Worm (Caenorhabditis elegans) whole organism, L4 larva: Measurements from ENCODE around the gene R160.4.

Experiments used
- D1046.2 ChIP-seq: fragments of 200-800 bp; sonication (Bioruptor generic); IDR thresholded peaks from 2 replicates; pipeline ENCODE4 v1.3.6; 2022; ENCODE audit warnings: missing genetic modification characterization, missing compliant biosample characterization
- F26F4.8 ChIP-seq: fragments of 200-800 bp; sonication (Bioruptor generic); conservative IDR thresholded peaks from 2 replicates; pipeline ENCODE4 v1.3.6; 2022; ENCODE audit warnings: missing genetic modification characterization, missing compliant biosample characterization
- R02D3.7 ChIP-seq: fragments of 150-350 bp; sonication (generic microtip); optimal IDR thresholded peaks from 3 replicates; lab custom pipeline; 2014; ENCODE audit warnings: missing biosample characterization, missing genetic modification characterization
- T26A8.4 ChIP-seq: fragments of 200-800 bp; sonication (Bioruptor generic); IDR thresholded peaks from 2 replicates; pipeline ENCODE4 v1.3.6; 2022; ENCODE audit warnings: missing genetic modification characterization, missing compliant biosample characterization
- Y48G9A.11 ChIP-seq: fragments of 200-800 bp; sonication (Bioruptor generic); IDR thresholded peaks from 2 replicates; pipeline ENCODE4 v1.3.6; 2022; ENCODE audit warnings: missing genetic modification reagents, missing genetic modification characterization, missing compliant biosample characterization
- Y5F2A.4 ChIP-seq: fragments of 200-800 bp; sonication (Bioruptor generic); optimal IDR thresholded peaks from 2 replicates; lab custom pipeline; 2018; ENCODE audit warnings: mild to moderate bottlenecking, missing genetic modification characterization, missing compliant biosample characterization
- Y75B8A.6 ChIP-seq: fragments of 200-800 bp; sonication (Bioruptor generic); IDR thresholded peaks from 2 replicates; pipeline ENCODE4 v1.3.6; 2022; ENCODE audit warnings: missing genetic modification reagents, missing genetic modification characterization, missing compliant biosample characterization
- aha-1 ChIP-seq: fragments of 150-350 bp; peaks from one replicate; lab custom pipeline; 2014; ENCODE audit warnings: missing biosample characterization, missing genetic modification characterization
- aly-2 ChIP-seq: sonication (generic microtip); optimal IDR thresholded peaks from 2 replicates; lab custom pipeline; 2018; ENCODE audit warnings: missing biosample characterization, missing genetic modification characterization
- ceh-20 ChIP-seq: fragments of 200-800 bp; sonication (Bioruptor generic); IDR thresholded peaks from 2 replicates; pipeline ENCODE4 v1.3.6; 2022; ENCODE audit warnings: missing genetic modification reagents, missing genetic modification characterization, missing compliant biosample characterization
- ceh-28 ChIP-seq: fragments of 150-350 bp; optimal IDR thresholded peaks from 2 replicates; lab custom pipeline; 2014; ENCODE audit warnings: missing biosample characterization, missing genetic modification reagents, missing genetic modification characterization
- ceh-44 ChIP-seq: fragments of 200-800 bp; sonication (Bioruptor generic); IDR thresholded peaks from 2 replicates; pipeline ENCODE4 v1.3.6; 2022; ENCODE audit warnings: missing genetic modification reagents, missing genetic modification characterization, missing compliant biosample characterization
- ceh-82 ChIP-seq: sonication (generic microtip); optimal IDR thresholded peaks from 2 replicates; lab custom pipeline; 2017; ENCODE audit warnings: missing biosample characterization, missing genetic modification characterization
- ces-1 ChIP-seq: fragments of 150-350 bp; sonication (generic microtip); optimal IDR thresholded peaks from 4 replicates; lab custom pipeline; 2014; ENCODE audit warnings: missing biosample characterization, missing genetic modification reagents, missing genetic modification characterization
- daf-19 ChIP-seq: fragments of 200-800 bp; sonication (Bioruptor generic); conservative IDR thresholded peaks from 2 replicates; pipeline ENCODE4 v1.3.6; 2022; ENCODE audit warnings: missing genetic modification characterization, missing compliant biosample characterization
- daf-8 ChIP-seq: fragments of 200-800 bp; sonication (Bioruptor generic); IDR thresholded peaks from 2 replicates; pipeline ENCODE4 v1.3.6; 2022; ENCODE audit warnings: missing genetic modification characterization, missing compliant biosample characterization
- dmd-6 ChIP-seq: fragments of 200-800 bp; sonication (Bioruptor generic); IDR thresholded peaks from 2 replicates; pipeline ENCODE4 v1.3.6; 2022; ENCODE audit warnings: missing genetic modification reagents, missing genetic modification characterization, missing compliant biosample characterization
- dmd-8 ChIP-seq: fragments of 200-800 bp; sonication (Bioruptor generic); IDR thresholded peaks from 2 replicates; pipeline ENCODE4 v1.3.6; 2022; ENCODE audit warnings: missing genetic modification characterization, missing compliant biosample characterization
- egl-27 ChIP-seq: sonication (generic microtip); optimal IDR thresholded peaks from 3 replicates; lab custom pipeline; 2017; ENCODE audit warnings: missing biosample characterization, missing genetic modification reagents, missing genetic modification characterization
- fkh-10 ChIP-seq: fragments of 150-350 bp; optimal IDR thresholded peaks from 2 replicates; lab custom pipeline; 2014; ENCODE audit warnings: missing biosample characterization, missing genetic modification reagents, missing genetic modification characterization
- fos-1 ChIP-seq: fragments of 150-350 bp; optimal IDR thresholded peaks from 2 replicates; lab custom pipeline; 2014; ENCODE audit warnings: missing biosample characterization, missing genetic modification characterization
- gei-8 ChIP-seq: fragments of 200-800 bp; sonication (Bioruptor generic); optimal IDR thresholded peaks from 2 replicates; lab custom pipeline; 2018; ENCODE audit warnings: mild to moderate bottlenecking, missing genetic modification characterization, missing compliant biosample characterization
- hlh-11 ChIP-seq: fragments of 200-800 bp; sonication (Bioruptor generic); optimal IDR thresholded peaks from 2 replicates; lab custom pipeline; 2018; ENCODE audit warnings: mild to moderate bottlenecking, missing genetic modification characterization, missing compliant biosample characterization
- hlh-30 ChIP-seq: sonication (generic microtip); optimal IDR thresholded peaks from 2 replicates; lab custom pipeline; 2017; ENCODE audit warnings: antibody characterized with exemption, mild to moderate bottlenecking, missing genetic modification characterization, missing compliant biosample characterization; ENCODE audit not compliant: insufficient read depth
- hmg-1.1 ChIP-seq: fragments of 200-800 bp; sonication (Bioruptor generic); IDR thresholded peaks from 2 replicates; pipeline ENCODE4 v1.3.6; 2022; ENCODE audit warnings: missing genetic modification reagents, missing genetic modification characterization, missing compliant biosample characterization
- jun-1 ChIP-seq: fragments of 150-350 bp; optimal IDR thresholded peaks from 2 replicates; lab custom pipeline; 2014; ENCODE audit warnings: missing biosample characterization, missing genetic modification reagents, missing genetic modification characterization
- lim-7 ChIP-seq: fragments of 200-800 bp; sonication (Bioruptor generic); IDR thresholded peaks from 2 replicates; pipeline ENCODE4 v1.3.6; 2022; ENCODE audit warnings: missing genetic modification characterization, missing compliant biosample characterization
- lin-13 ChIP-seq: fragments of 150-350 bp; optimal IDR thresholded peaks from 2 replicates; lab custom pipeline; 2014; ENCODE audit warnings: missing biosample characterization, missing genetic modification reagents, missing genetic modification characterization
- lin-15B ChIP-seq: fragments of 150-350 bp; sonication (generic microtip); optimal IDR thresholded peaks from 3 replicates; lab custom pipeline; 2014; ENCODE audit warnings: missing biosample characterization, missing genetic modification characterization
- lin-38 ChIP-seq: fragments of 200-800 bp; sonication (Bioruptor generic); IDR thresholded peaks from 2 replicates; pipeline ENCODE4 v1.3.6; 2022; ENCODE audit warnings: missing genetic modification reagents, missing genetic modification characterization, missing compliant biosample characterization
- lin-39 ChIP-seq: fragments of 150-350 bp; optimal IDR thresholded peaks from 2 replicates; lab custom pipeline; 2014; ENCODE audit warnings: missing biosample characterization, missing genetic modification reagents, missing genetic modification characterization
- madf-5 ChIP-seq, 2 experiments: fragments of 200-800 bp; sonication (Bioruptor generic); IDR thresholded peaks; 2 replicates each; pipeline ENCODE4 v1.3.6; 2022; ENCODE audit warnings: missing compliant biosample characterization in 2 of 2, missing genetic modification characterization in 2 of 2
- mdl-1 ChIP-seq, 2 experiments: fragments of 150-350 bp in 1 of 2; sonication (generic microtip) in 1 of 2; optimal IDR thresholded peaks; 2 replicates each; lab custom pipeline; 2014 to 2017; ENCODE audit warnings: missing biosample characterization in 2 of 2, missing genetic modification characterization in 2 of 2
- mep-1 ChIP-seq: fragments of 150-350 bp; sonication (generic microtip); optimal IDR thresholded peaks from 3 replicates; lab custom pipeline; 2014; ENCODE audit warnings: missing biosample characterization, missing genetic modification characterization
- mes-2 ChIP-seq: sonication (generic microtip); optimal IDR thresholded peaks from 2 replicates; lab custom pipeline; 2016; ENCODE audit warnings: missing genotype, mild to moderate bottlenecking, missing genetic modification characterization, missing compliant biosample characterization; ENCODE audit not compliant: poor library complexity, severe bottlenecking
- mxl-2 ChIP-seq: fragments of 200-800 bp; sonication (Bioruptor generic); conservative IDR thresholded peaks from 2 replicates; pipeline ENCODE4 v1.3.6; 2022; ENCODE audit warnings: missing genetic modification reagents, missing genetic modification characterization, missing compliant biosample characterization
- mxl-3 ChIP-seq: fragments of 200-800 bp; sonication (Bioruptor generic); optimal IDR thresholded peaks from 2 replicates; lab custom pipeline; 2018; ENCODE audit warnings: mild to moderate bottlenecking, missing genetic modification characterization, missing compliant biosample characterization
- nhr-237 ChIP-seq: sonication (generic microtip); optimal IDR thresholded peaks from 2 replicates; lab custom pipeline; 2017; ENCODE audit warnings: missing biosample characterization, missing genetic modification characterization
- nhr-42 ChIP-seq: fragments of 200-800 bp; sonication (Bioruptor generic); IDR thresholded peaks from 2 replicates; pipeline ENCODE4 v1.3.6; 2022; ENCODE audit warnings: missing genetic modification characterization, missing compliant biosample characterization
- saeg-2 ChIP-seq: fragments of 200-800 bp; sonication (Bioruptor generic); IDR thresholded peaks from 2 replicates; pipeline ENCODE4 v1.3.6; 2022; ENCODE audit warnings: missing genetic modification reagents, missing genetic modification characterization, missing compliant biosample characterization
- sdz-12 ChIP-seq: fragments of 200-800 bp; sonication (Bioruptor generic); optimal IDR thresholded peaks from 2 replicates; lab custom pipeline; 2018; ENCODE audit warnings: mild to moderate bottlenecking, missing genetic modification characterization, missing compliant biosample characterization
- snpc-1.2 ChIP-seq: fragments of 200-800 bp; sonication (Bioruptor generic); IDR thresholded peaks from 2 replicates; pipeline ENCODE4 v1.3.6; 2022; ENCODE audit warnings: missing genetic modification reagents, missing genetic modification characterization, missing compliant biosample characterization
- snpc-4 ChIP-seq: fragments of 150-350 bp; optimal IDR thresholded peaks from 2 replicates; lab custom pipeline; 2014; ENCODE audit warnings: missing biosample characterization, missing genetic modification characterization
- tra-1 ChIP-seq: fragments of 200-800 bp; sonication (Bioruptor generic); IDR thresholded peaks from 2 replicates; pipeline ENCODE4 v1.3.6; 2022; ENCODE audit warnings: missing genetic modification reagents, missing genetic modification characterization, missing compliant biosample characterization
- unc-62 ChIP-seq, 3 experiments: fragments of 150-350 bp in 1 of 3; sonication (generic microtip); optimal IDR thresholded peaks in 2 of 3; peaks in 1 of 3; 1 replicate in 1 of 3; 2 replicates in 2 of 3; lab custom pipeline; 2014 to 2017; ENCODE audit warnings: missing biosample characterization in 3 of 3, missing genetic modification characterization in 3 of 3, missing genetic modification reagents in 3 of 3, missing genotype in 1 of 3
- vab-7 ChIP-seq: fragments of 200-800 bp; sonication (Bioruptor generic); IDR thresholded peaks from 2 replicates; pipeline ENCODE4 v1.3.6; 2022; ENCODE audit warnings: missing genetic modification reagents, missing genetic modification characterization, missing compliant biosample characterization
- zfp-2 ChIP-seq: sonication (generic microtip); optimal IDR thresholded peaks from 2 replicates; lab custom pipeline; 2016; ENCODE audit warnings: mild to moderate bottlenecking, missing genetic modification characterization, missing compliant biosample characterization
- zfp-3 ChIP-seq: fragments of 200-800 bp; sonication (Bioruptor generic); conservative IDR thresholded peaks from 2 replicates; pipeline ENCODE4 v1.3.6; 2022; ENCODE audit warnings: missing genetic modification reagents, missing genetic modification characterization, missing compliant biosample characterization
- zip-11 ChIP-seq: fragments of 200-800 bp; sonication (Bioruptor generic); IDR thresholded peaks from 2 replicates; pipeline ENCODE4 v1.3.6; 2022; ENCODE audit warnings: missing genetic modification characterization, missing compliant biosample characterization
- ztf-7 ChIP-seq: fragments of 150-350 bp; optimal IDR thresholded peaks from 2 replicates; lab custom pipeline; 2014; ENCODE audit warnings: missing biosample characterization, missing genetic modification characterization

Gene R160.4

DNA sequence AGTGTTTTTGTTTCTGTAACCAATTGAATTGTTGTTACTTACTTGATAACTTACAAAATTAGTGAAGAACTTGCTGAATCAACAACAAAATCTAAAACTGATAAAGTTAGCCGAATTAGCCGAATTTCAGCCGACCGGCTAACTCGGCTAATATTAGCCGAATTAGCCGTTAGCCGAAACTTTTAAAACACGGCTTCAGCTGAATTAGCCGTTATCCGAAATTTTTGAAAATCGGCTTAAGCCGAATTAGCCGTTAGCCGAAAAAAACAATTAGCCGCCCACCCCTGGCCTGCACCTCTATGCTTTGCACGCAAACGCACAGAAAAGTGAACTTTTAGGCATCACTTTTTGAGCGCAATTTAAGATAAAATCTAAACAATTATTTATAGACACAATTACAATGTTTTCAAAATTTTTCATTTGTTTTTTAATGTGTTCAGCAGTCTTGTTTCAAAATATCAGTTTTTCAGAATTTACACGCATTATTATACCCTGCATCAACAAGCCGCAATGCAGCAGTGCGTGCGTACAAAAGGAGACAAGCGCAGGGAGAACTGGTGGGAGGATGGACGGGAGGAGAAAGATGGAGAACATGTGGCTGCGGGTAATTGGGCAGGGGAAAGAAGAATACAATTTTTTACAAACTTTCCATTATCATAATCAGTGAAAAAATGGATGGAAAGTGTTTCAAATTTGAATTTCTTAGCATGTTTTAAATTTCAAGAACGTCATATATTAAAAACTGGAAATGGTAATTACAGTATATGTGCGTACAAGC, 26.6 kb upstream of the R160.4 start (continued):
- TF ChIP-seq ceh-44 (GFP tag; lab: Robert Waterston, UW) (no peak), aha-1 (tag; lab: Kevin White, UChicago) (no peak), lin-38 (no peak; the same call in 1 of the 2 replicates), jun-1 (tag; lab: Kevin White, UChicago) (peak; percentile 71), tra-1 (GFP tag; lab: Robert Waterston, UW) (no peak), T26A8.4 (GFP tag; lab: Robert Waterston, UW) (no peak), mxl-3 (GFP tag; lab: Kevin White, UChicago) (peak; percentile 78), aly-2 (tag; lab: Kevin White, UChicago) (no peak), zfp-3 (GFP tag; lab: Robert Waterston, UW) (peak; percentile 55; the same call in 1 of the 2 replicates), D1046.2 (GFP tag; lab: Robert Waterston, UW) (no peak), snpc-4 (no peak), gei-8 (GFP tag; lab: Kevin White, UChicago) (no peak), vab-7 (GFP tag; lab: Robert Waterston, UW) (no peak), R02D3.7 (no peak), ces-1 (GFP tag; lab: Kevin White, UChicago) (no peak), nhr-237 (no peak), saeg-2 (no peak), zfp-2 (tag; lab: Kevin White, UChicago) (peak; percentile 12), daf-19 (GFP tag; lab: Robert Waterston, UW) (no peak), ceh-28 (tag; lab: Kevin White, UChicago) (no peak), F26F4.8 (GFP tag; lab: Robert Waterston, UW) (no peak), hlh-11 (peak; percentile 83), sdz-12 (GFP tag; lab: Kevin White, UChicago) (no peak), ztf-7 (tag; lab: Kevin White, UChicago) (peak; percentile 63), fkh-10 (peak; percentile 38), zip-11 (GFP tag; lab: Robert Waterston, UW) (no peak), fos-1 (tag; lab: Kevin White, UChicago) (no peak), hlh-30 (tag; lab: Kevin White, UChicago) (peak; percentile 71), mep-1 (tag; lab: Kevin White, UChicago) (peak; percentile 91), daf-8 (GFP tag; lab: Robert Waterston, UW) (no peak), ceh-20 (GFP tag; lab: Robert Waterston, UW) (0 out of 2 replicates have a peak, but pooled peaks have one; percentile 56), Y48G9A.11 (GFP tag; lab: Robert Waterston, UW) (no peak), mes-2 (tag; lab: Kevin White, UChicago) (peak; percentile 92), lin-13 (GFP tag; lab: Kevin White, UChicago) (peak; percentile 75), unc-62 (GFP tag; optimal IDR thresholded peaks at IDR 0.05 in 1 of 2; lab: Kevin White, UChicago) (peak in 1 of 2 experiments; percentile 67), unc-62 (tag; optimal IDR thresholded peaks at IDR 0.05; lab: Kevin White, UChicago) (no peak), hmg-1.1 (peak; percentile 96), lin-39 (tag; lab: Kevin White, UChicago) (no peak), ceh-82 (tag; lab: Kevin White, UChicago) (no peak), Y75B8A.6 (GFP tag; lab: Robert Waterston, UW) (no peak), dmd-8 (GFP tag; lab: Robert Waterston, UW) (no peak), mxl-2 (GFP tag; lab: Robert Waterston, UW) (no peak), lim-7 (GFP tag; lab: Robert Waterston, UW) (no peak), snpc-1.2 (GFP tag; lab: Robert Waterston, UW) (no peak), mdl-1 (tag; optimal IDR thresholded peaks at IDR 0.05; lab: Kevin White, UChicago) (peak; percentile 0 to 50), dmd-6 (GFP tag; lab: Robert Waterston, UW) (peak; percentile 66), madf-5 (GFP tag; IDR thresholded peaks at IDR 0.05; lab: Robert Waterston, UW) (no peak), nhr-42 (GFP tag; lab: Robert Waterston, UW) (peak; percentile 86), egl-27 (tag; lab: Kevin White, UChicago) (no peak), Y5F2A.4 (peak; percentile 65), lin-15B (no peak)
